Worm (Caenorhabditis elegans) whole organism, L1 larva: Measurements from ENCODE around the gene citk-1.

Source experiments
- C16A3.4 ChIP-seq: fragments of 150-350 bp; optimal IDR thresholded peaks from 2 replicates; lab custom pipeline; 2014; ENCODE audit warnings: missing biosample characterization, missing genetic modification characterization
- ama-1 ChIP-seq: fragments of 150-350 bp; optimal IDR thresholded peaks from 2 replicates; lab custom pipeline; 2014
- blmp-1 ChIP-seq: fragments of 150-350 bp; optimal IDR thresholded peaks from 2 replicates; lab custom pipeline; 2014; ENCODE audit warnings: missing biosample characterization, missing genetic modification characterization
- ceh-8 ChIP-seq: fragments of 200-800 bp; sonication (Bioruptor generic); optimal IDR thresholded peaks from 2 replicates; lab custom pipeline; 2018; ENCODE audit warnings: mild to moderate bottlenecking, missing genetic modification characterization, moderate library complexity, missing compliant biosample characterization
- ceh-90 ChIP-seq: sonication (generic microtip); optimal IDR thresholded peaks from 2 replicates; lab custom pipeline; 2016; ENCODE audit warnings: missing genetic modification characterization, missing compliant biosample characterization
- ces-1 ChIP-seq: fragments of 150-350 bp; optimal IDR thresholded peaks from 2 replicates; lab custom pipeline; 2014; ENCODE audit warnings: missing biosample characterization, missing genetic modification reagents, missing genetic modification characterization
- dpl-1 ChIP-seq, 3 experiments: fragments of 150-350 bp in 2 of 3; sonication (generic microtip) in 1 of 3; optimal IDR thresholded peaks; 2 replicates each; lab custom pipeline; 2014 to 2017; ENCODE audit warnings: missing biosample characterization in 3 of 3, missing genetic modification characterization in 3 of 3, missing genetic modification reagents in 3 of 3
- dsc-1 ChIP-seq: sonication (generic microtip); optimal IDR thresholded peaks from 2 replicates; lab custom pipeline; 2016; ENCODE audit warnings: mild to moderate bottlenecking, missing genetic modification characterization, missing compliant biosample characterization
- efl-1 ChIP-seq, 4 experiments: fragments of 150-350 bp; optimal IDR thresholded peaks in 3 of 4; peaks in 1 of 4; 1 replicate in 1 of 4; 2 replicates in 3 of 4; lab custom pipeline; 2014; ENCODE audit warnings: missing biosample characterization in 2 of 4, missing genetic modification characterization in 2 of 4, missing genetic modification reagents in 2 of 4
- egl-13 ChIP-seq: sonication (generic microtip); optimal IDR thresholded peaks from 2 replicates; lab custom pipeline; 2016; ENCODE audit warnings: missing genotype, missing genetic modification reagents, missing genetic modification characterization, missing compliant biosample characterization
- egl-27 ChIP-seq, 2 experiments: fragments of 150-350 bp in 1 of 2; sonication (generic microtip); optimal IDR thresholded peaks; 3 replicates each; lab custom pipeline; 2017 to 2018; ENCODE audit warnings: missing biosample characterization in 2 of 2, missing genetic modification characterization in 2 of 2, missing genetic modification reagents in 2 of 2
- elt-3 ChIP-seq, 6 experiments: fragments of 150-350 bp in 1 of 6; sonication (generic microtip); optimal IDR thresholded peaks; 2 replicates each; lab custom pipeline; 2017 to 2018; ENCODE audit warnings: missing biosample characterization in 6 of 6, missing genetic modification characterization in 6 of 6, inconsistent platforms in 1 of 6
- ets-5 ChIP-seq: fragments of 200-800 bp; sonication (Bioruptor generic); IDR thresholded peaks from 2 replicates; pipeline ENCODE4 v1.3.6; 2022; ENCODE audit warnings: missing genetic modification characterization, missing compliant biosample characterization
- fkh-10 ChIP-seq: sonication (generic microtip); optimal IDR thresholded peaks from 2 replicates; lab custom pipeline; 2017; ENCODE audit warnings: missing biosample characterization, missing genetic modification reagents, missing genetic modification characterization
- fos-1 ChIP-seq: fragments of 150-350 bp; optimal IDR thresholded peaks from 2 replicates; lab custom pipeline; 2014; ENCODE audit warnings: missing biosample characterization, missing genetic modification characterization
- hlh-4 ChIP-seq: sonication (generic microtip); optimal IDR thresholded peaks from 2 replicates; lab custom pipeline; 2016; ENCODE audit warnings: mild to moderate bottlenecking, missing genetic modification characterization, missing compliant biosample characterization
- lin-15B ChIP-seq: fragments of 150-350 bp; sonication (generic microtip); optimal IDR thresholded peaks from 3 replicates; lab custom pipeline; 2014; ENCODE audit warnings: missing biosample characterization, missing genetic modification characterization
- lin-35 ChIP-seq, 2 experiments: fragments of 150-350 bp; optimal IDR thresholded peaks; 2 replicates each; lab custom pipeline; 2014; ENCODE audit warnings: missing biosample characterization in 2 of 2, missing genetic modification characterization in 2 of 2, missing genetic modification reagents in 2 of 2
- lin-39 ChIP-seq: fragments of 150-350 bp; optimal IDR thresholded peaks from 2 replicates; lab custom pipeline; 2014; ENCODE audit warnings: missing biosample characterization, missing genetic modification reagents, missing genetic modification characterization
- lsy-2 ChIP-seq, 2 experiments: fragments of 150-350 bp; optimal IDR thresholded peaks; 2 replicates each; lab custom pipeline; 2014; ENCODE audit warnings: missing biosample characterization in 2 of 2, missing genetic modification characterization in 2 of 2
- mab-9 ChIP-seq: fragments of 200-800 bp; sonication (Bioruptor generic); IDR thresholded peaks from 2 replicates; pipeline ENCODE4 v1.3.6; 2022; ENCODE audit warnings: missing genetic modification reagents, missing genetic modification characterization, missing compliant biosample characterization
- mep-1 ChIP-seq: fragments of 150-350 bp; optimal IDR thresholded peaks from 2 replicates; lab custom pipeline; 2014; ENCODE audit warnings: missing biosample characterization, missing genetic modification characterization
- nhr-12 ChIP-seq: sonication (generic microtip); optimal IDR thresholded peaks from 2 replicates; lab custom pipeline; 2017; ENCODE audit warnings: missing biosample characterization, missing genetic modification characterization
- nhr-19 ChIP-seq: fragments of 200-800 bp; sonication (Bioruptor generic); conservative IDR thresholded peaks from 2 replicates; pipeline ENCODE4 v1.3.6; 2022; ENCODE audit warnings: missing genetic modification characterization, missing compliant biosample characterization
- nhr-76 ChIP-seq: sonication (generic microtip); optimal IDR thresholded peaks from 2 replicates; lab custom pipeline; 2017; ENCODE audit warnings: missing biosample characterization, missing genetic modification characterization
- nhr-77 ChIP-seq: fragments of 150-350 bp; optimal IDR thresholded peaks from 2 replicates; lab custom pipeline; 2014; ENCODE audit warnings: missing biosample characterization, missing genetic modification characterization
- nhr-84 ChIP-seq: sonication (generic microtip); optimal IDR thresholded peaks from 2 replicates; lab custom pipeline; 2017; ENCODE audit warnings: missing biosample characterization, missing genetic modification characterization
- pax-3 ChIP-seq: fragments of 200-800 bp; sonication (Bioruptor generic); optimal IDR thresholded peaks from 2 replicates; lab custom pipeline; 2018; ENCODE audit warnings: mild to moderate bottlenecking, missing genetic modification characterization, moderate library complexity, missing compliant biosample characterization
- rnt-1 ChIP-seq: sonication (generic microtip); optimal IDR thresholded peaks from 2 replicates; lab custom pipeline; 2016; ENCODE audit warnings: mild to moderate bottlenecking, missing genetic modification characterization, moderate library complexity, missing compliant biosample characterization
- skn-1 ChIP-seq: fragments of 150-350 bp; optimal IDR thresholded peaks from 2 replicates; lab custom pipeline; 2014; ENCODE audit warnings: missing biosample characterization, missing genetic modification characterization
- snpc-4 ChIP-seq: fragments of 150-350 bp; optimal IDR thresholded peaks from 2 replicates; lab custom pipeline; 2014; ENCODE audit warnings: missing biosample characterization, missing genetic modification characterization
- unc-130 ChIP-seq: fragments of 150-350 bp; optimal IDR thresholded peaks from 2 replicates; lab custom pipeline; 2017; ENCODE audit warnings: missing biosample characterization, missing genetic modification characterization, inconsistent platforms
- unc-30 ChIP-seq: sonication (generic microtip); optimal IDR thresholded peaks from 2 replicates; lab custom pipeline; 2017; ENCODE audit warnings: missing biosample characterization, missing genetic modification characterization
- unc-62 ChIP-seq: fragments of 150-350 bp; optimal IDR thresholded peaks from 2 replicates; lab custom pipeline; 2014; ENCODE audit warnings: missing biosample characterization, missing genetic modification reagents, missing genetic modification characterization
- unc-86 ChIP-seq: sonication (generic microtip); optimal IDR thresholded peaks from 2 replicates; lab custom pipeline; 2016; ENCODE audit warnings: missing genetic modification characterization, missing compliant biosample characterization
- unc-98 ChIP-seq: fragments of 200-800 bp; sonication (Bioruptor generic); IDR thresholded peaks from 2 replicates; pipeline ENCODE4 v1.3.6; 2022; ENCODE audit warnings: missing genetic modification characterization, missing compliant biosample characterization
- vab-15 ChIP-seq: sonication (generic microtip); optimal IDR thresholded peaks from 2 replicates; lab custom pipeline; 2017; ENCODE audit warnings: missing genotype, mild to moderate bottlenecking, missing genetic modification characterization, missing compliant biosample characterization
- ztf-4 ChIP-seq: fragments of 150-350 bp; optimal IDR thresholded peaks from 2 replicates; lab custom pipeline; 2014; ENCODE audit warnings: missing biosample characterization, missing genetic modification characterization

Gene citk-1

DNA sequence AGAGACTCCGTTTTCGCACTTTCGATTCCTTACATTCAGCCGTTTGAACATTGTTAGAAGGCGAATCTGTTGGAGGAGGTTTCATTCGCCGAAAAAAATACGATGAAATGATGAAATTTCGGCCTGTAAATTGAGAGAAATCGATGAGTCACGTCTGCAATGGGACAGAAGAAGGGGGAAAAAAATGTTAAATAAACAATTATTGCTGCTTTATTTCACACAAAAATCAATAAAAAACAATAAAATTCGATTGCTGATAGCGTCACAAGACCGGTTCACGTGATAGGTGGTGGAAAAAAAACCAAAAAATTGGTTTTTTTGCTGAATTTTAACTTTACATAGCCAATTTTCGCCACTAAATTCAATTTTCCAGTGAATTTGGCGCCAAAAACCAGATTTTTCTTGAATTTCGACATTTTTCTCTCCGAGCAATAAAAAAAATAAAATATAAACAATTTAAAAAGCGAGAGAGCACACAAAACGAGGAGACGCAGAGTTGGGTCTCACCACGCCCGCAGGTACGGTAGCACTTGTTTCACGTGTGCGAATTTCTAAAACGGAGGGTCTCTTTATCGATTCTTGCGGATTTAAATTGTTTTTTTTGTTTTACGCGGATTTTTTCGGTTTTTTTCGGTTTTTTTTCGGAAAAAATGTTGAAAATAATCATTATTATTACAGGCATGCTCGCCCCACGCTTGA, 36.4 kb upstream of the citk-1 start, which contains the start of the genes cup-14 and ndub-8 (continued):
- TF ChIP-seq nhr-77 (peak; percentile 91), blmp-1 (peak; percentile 37), ceh-90 (peak; percentile 56), unc-130 (peak; percentile 95), nhr-76 (no peak), unc-98 (GFP tag; lab: Robert Waterston, UW) (no peak), snpc-4 (tag; lab: Kevin White, UChicago) (peak; percentile 87), fkh-10 (GFP tag; lab: Kevin White, UChicago) (peak; percentile 83), skn-1 (peak; percentile 78), ztf-4 (tag; lab: Kevin White, UChicago) (peak; percentile 88), nhr-12 (tag; lab: Kevin White, UChicago) (no peak), C16A3.4 (tag; lab: Kevin White, UChicago) (peak; percentile 92), rnt-1 (tag; lab: Kevin White, UChicago) (no peak), egl-13 (tag; lab: Kevin White, UChicago) (peak; percentile 80), hlh-4 (tag; lab: Kevin White, UChicago) (no peak), unc-86 (tag; lab: Kevin White, UChicago) (peak; percentile 90), lin-39 (tag; lab: Kevin White, UChicago) (peak; percentile 92), ces-1 (GFP tag; lab: Kevin White, UChicago) (no peak), nhr-84 (tag; lab: Kevin White, UChicago) (no peak), egl-27 (tag; optimal IDR thresholded peaks at IDR 0.05; lab: Kevin White, UChicago) (no peak), unc-62 (GFP tag; lab: Kevin White, UChicago) (no peak), nhr-19 (GFP tag; lab: Robert Waterston, UW) (peak; percentile 90), dpl-1 (GFP tag; optimal IDR thresholded peaks at IDR 0.05; lab: Kevin White, UChicago) (peak; percentile 80 to 84 (median 82)), lin-35 (GFP tag; optimal IDR thresholded peaks at IDR 0.05; lab: Kevin White, UChicago) (peak; percentile 80 to 87), vab-15 (tag; lab: Kevin White, UChicago) (peak; percentile 50), fos-1 (tag; lab: Kevin White, UChicago) (peak; percentile 86), pax-3 (tag; lab: Kevin White, UChicago) (peak; percentile 75), mep-1 (peak; percentile 90), mab-9 (peak; percentile 78), elt-3 (tag; optimal IDR thresholded peaks at IDR 0.05; lab: Kevin White, UChicago) (peak in 3 of 6 experiments; percentile 8 to 85 (median 62)), lin-15B (tag; lab: Kevin White, UChicago) (peak; percentile 58), ceh-8 (GFP tag; lab: Kevin White, UChicago) (peak; percentile 72), ets-5 (GFP tag; lab: Robert Waterston, UW) (no peak)
- TF ChIP-seq, all 84 proteins: peak for 56

DNA sequence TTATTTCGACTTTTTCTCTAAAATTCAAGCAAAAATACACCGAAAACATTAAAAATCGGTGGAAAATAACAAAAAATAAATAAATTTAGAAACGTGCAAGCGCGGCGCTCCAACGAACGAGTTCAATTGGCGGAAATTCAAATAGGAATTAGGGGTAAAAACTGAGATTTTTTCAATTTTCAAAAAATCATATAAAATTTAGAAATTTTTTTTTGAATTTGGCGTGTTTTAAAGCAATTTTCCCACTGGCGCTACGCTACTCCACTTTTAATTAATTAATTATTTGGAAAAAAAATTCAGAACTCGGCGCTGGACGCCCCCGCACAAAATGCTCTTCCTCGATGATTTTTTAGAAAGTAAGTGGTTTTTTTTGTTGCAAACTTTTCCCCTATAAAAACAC, 33.0 kb upstream of the citk-1 start, which contains the start of gene ing-3:
Gene ing-3, plus strand, starts transcription at position 301 of the 400 bp plus-strand sequence.
- no peak for TF ChIP-seq unc-30 (tag; lab: Kevin White, UChicago)
- TF ChIP-seq nhr-76: no peak
- no peak for TF ChIP-seq lsy-2 (tag; optimal IDR thresholded peaks at IDR 0.05; lab: Kevin White, UChicago)
- TF ChIP-seq ama-1 (lab: Kevin White, UChicago): no peak
- no peak for TF ChIP-seq dsc-1
- no peak for TF ChIP-seq fkh-10 (GFP tag; lab: Kevin White, UChicago)

DNA sequence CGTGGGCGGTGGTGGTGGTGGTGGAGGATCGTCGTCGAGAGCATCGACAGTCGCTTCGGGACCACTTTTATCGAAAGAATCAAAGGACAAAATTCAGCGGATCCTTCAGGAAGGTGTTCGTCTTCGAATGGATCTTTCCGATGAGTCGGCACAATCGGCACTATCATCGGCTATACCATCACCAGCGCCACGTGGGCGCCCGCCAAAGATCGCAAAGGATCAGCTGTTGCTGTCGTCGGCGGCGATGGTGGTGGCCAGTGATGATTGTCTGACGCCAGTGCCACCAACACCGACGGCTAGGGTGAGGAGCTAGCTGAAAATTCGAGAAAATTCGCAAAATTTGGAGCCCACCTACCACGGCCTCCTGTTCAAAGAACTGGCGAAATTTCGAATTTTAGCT, 30.7 kb upstream of the citk-1 start:
- TF ChIP-seq nhr-84 (tag; lab: Kevin White, UChicago) (no peak), efl-1 (optimal IDR thresholded peaks at IDR 0.05; lab: Kevin White, UChicago) (no peak), efl-1 (GFP tag; optimal IDR thresholded peaks at IDR 0.05 in 1 of 2; lab: Kevin White, UChicago) (peak in 1 of 2 experiments; percentile 33)
